Fruit fly (Drosophila melanogaster) whole organism, embryonic: Measurements from ENCODE around the gene CG3902.

Experiments used
- Atf3 ChIP-seq: fragments of 200-800 bp; sonication (Bioruptor generic); optimal IDR thresholded peaks from 3 replicates; lab custom pipeline; 2016; ENCODE audit warnings: missing biosample characterization, missing genetic modification characterization
- Atf6 ChIP-seq: fragments of 200-800 bp; sonication (Bioruptor generic); IDR thresholded peaks from 2 replicates; pipeline ENCODE4 v1.3.6; 2022; ENCODE audit warnings: missing biosample characterization, missing genetic modification characterization
- CG10147 ChIP-seq: fragments of 200-800 bp; sonication (Bioruptor generic); optimal IDR thresholded peaks from 2 replicates; lab custom pipeline; 2019; ENCODE audit warnings: missing biosample characterization, mild to moderate bottlenecking, missing genetic modification characterization, moderate library complexity
- CG10366 ChIP-seq: fragments of 200-800 bp; sonication (Bioruptor generic); IDR thresholded peaks from 2 replicates; pipeline ENCODE4 v1.3.6; 2022; ENCODE audit warnings: missing biosample characterization, missing genetic modification characterization
- CG13296 ChIP-seq: fragments of 200-800 bp; sonication (Bioruptor generic); optimal IDR thresholded peaks from 3 replicates; lab custom pipeline; 2018; ENCODE audit warnings: missing biosample characterization, mild to moderate bottlenecking, missing genetic modification characterization
- CG14050 ChIP-seq: fragments of 200-800 bp; sonication (Bioruptor generic); IDR thresholded peaks from 3 replicates; pipeline ENCODE4 v1.3.6; 2022; ENCODE audit warnings: missing biosample characterization, missing genetic modification characterization
- CG14965 ChIP-seq: fragments of 200-800 bp; sonication (Bioruptor generic); optimal IDR thresholded peaks from 2 replicates; lab custom pipeline; 2016; ENCODE audit warnings: missing biosample characterization, missing genetic modification characterization, borderline replicate concordance
- CG16863 ChIP-seq: fragments of 200-800 bp; sonication (Bioruptor generic); optimal IDR thresholded peaks from 3 replicates; lab custom pipeline; 2016; ENCODE audit warnings: missing biosample characterization, missing genetic modification characterization
- CG18011 ChIP-seq: fragments of 200-800 bp; sonication (Bioruptor generic); optimal IDR thresholded peaks from 2 replicates; lab custom pipeline; 2017; ENCODE audit warnings: missing biosample characterization, missing genetic modification characterization, mild to moderate bottlenecking, moderate library complexity, missing genotype
- CG34376 ChIP-seq: fragments of 200-800 bp; sonication (Bioruptor generic); optimal IDR thresholded peaks from 2 replicates; lab custom pipeline; 2018; ENCODE audit warnings: missing biosample characterization, mild to moderate bottlenecking, missing genetic modification characterization
- CG5953 ChIP-seq: fragments of 200-800 bp; sonication (Bioruptor generic); IDR thresholded peaks from 2 replicates; pipeline ENCODE4 v1.3.6; 2022; ENCODE audit warnings: missing biosample characterization, missing genetic modification characterization
- CG7839 ChIP-seq: fragments of 200-800 bp; sonication (Bioruptor generic); optimal IDR thresholded peaks from 3 replicates; lab custom pipeline; 2018; ENCODE audit warnings: missing biosample characterization, mild to moderate bottlenecking, missing genetic modification characterization, moderate library complexity
- CG7963 ChIP-seq: fragments of 200-800 bp; sonication (Bioruptor generic); IDR thresholded peaks from 3 replicates; pipeline ENCODE4 v1.3.6; 2022; ENCODE audit warnings: missing biosample characterization, missing genetic modification characterization; ENCODE audit not compliant: partially characterized antibody
- CG8388 ChIP-seq: fragments of 200-800 bp; sonication (Bioruptor generic); optimal IDR thresholded peaks from 2 replicates; lab custom pipeline; 2019; ENCODE audit warnings: missing biosample characterization, mild to moderate bottlenecking, missing genetic modification characterization, moderate library complexity
- CG8924 ChIP-seq: fragments of 200-800 bp; optimal IDR thresholded peaks from 3 replicates; lab custom pipeline; 2019; ENCODE audit warnings: missing biosample characterization, mild to moderate bottlenecking, missing genetic modification characterization, moderate library complexity
- CG9215 ChIP-seq: fragments of 200-800 bp; sonication (Bioruptor generic); IDR thresholded peaks from 2 replicates; pipeline ENCODE4 v1.3.6; 2022; ENCODE audit warnings: missing biosample characterization, missing genetic modification characterization
- Chrac-16 ChIP-seq: fragments of 200-800 bp; sonication (Bioruptor generic); optimal IDR thresholded peaks from 3 replicates; lab custom pipeline; 2016; ENCODE audit warnings: missing biosample characterization, missing genetic modification characterization
- Fer1 ChIP-seq: fragments of 200-800 bp; sonication (Bioruptor generic); optimal IDR thresholded peaks from 2 replicates; lab custom pipeline; 2017; ENCODE audit warnings: missing biosample characterization, mild to moderate bottlenecking, missing genetic modification characterization
- Gug ChIP-seq: fragments of 200-800 bp; sonication (Bioruptor generic); IDR thresholded peaks from 4 replicates; pipeline ENCODE4 v1.3.6; 2022; ENCODE audit warnings: missing biosample characterization, missing genetic modification characterization
- Jarid2 ChIP-seq: fragments of 200-800 bp; sonication (Bioruptor generic); optimal IDR thresholded peaks from 3 replicates; lab custom pipeline; 2017; ENCODE audit warnings: mild to moderate bottlenecking, missing biosample characterization, missing genetic modification reagents, missing genetic modification characterization
- NC2β ChIP-seq: fragments of 200-800 bp; sonication (Bioruptor generic); optimal IDR thresholded peaks from 2 replicates; lab custom pipeline; 2016; ENCODE audit warnings: missing biosample characterization, missing genetic modification characterization
- Nf-YB ChIP-seq: fragments of 200-800 bp; sonication (Bioruptor generic); optimal IDR thresholded peaks from 3 replicates; lab custom pipeline; 2019; ENCODE audit warnings: missing biosample characterization, mild to moderate bottlenecking, missing genetic modification characterization, moderate library complexity
- Nf-YC ChIP-seq: fragments of 200-800 bp; optimal IDR thresholded peaks from 3 replicates; lab custom pipeline; 2019; ENCODE audit warnings: missing biosample characterization, mild to moderate bottlenecking, missing genetic modification characterization, moderate library complexity
- NfI ChIP-seq: fragments of 200-800 bp; sonication (Bioruptor generic); optimal IDR thresholded peaks from 3 replicates; lab custom pipeline; 2018; ENCODE audit warnings: missing biosample characterization, mild to moderate bottlenecking, missing genetic modification characterization, moderate library complexity
- Oli ChIP-seq: fragments of 200-800 bp; sonication (Bioruptor generic); optimal IDR thresholded peaks from 2 replicates; lab custom pipeline; 2018; ENCODE audit warnings: missing biosample characterization, mild to moderate bottlenecking, missing genetic modification characterization, moderate library complexity
- Opbp ChIP-seq: fragments of 200-800 bp; sonication (Bioruptor generic); IDR thresholded peaks from 3 replicates; pipeline ENCODE4 v1.3.6; 2022; ENCODE audit warnings: missing biosample characterization, missing genetic modification characterization; ENCODE audit not compliant: partially characterized antibody
- Ravus ChIP-seq: fragments of 200-800 bp; sonication (Bioruptor generic); IDR thresholded peaks from 2 replicates; pipeline ENCODE4 v1.3.6; 2022; ENCODE audit warnings: missing biosample characterization, missing genetic modification characterization
- Sry-δ ChIP-seq: fragments of 200-800 bp; sonication (Bioruptor generic); optimal IDR thresholded peaks from 2 replicates; lab custom pipeline; 2016; ENCODE audit warnings: missing biosample characterization, missing genetic modification characterization
- Vsx1 ChIP-seq: fragments of 200-800 bp; sonication (Bioruptor generic); optimal IDR thresholded peaks from 2 replicates; lab custom pipeline; 2017; ENCODE audit warnings: missing biosample characterization, mild to moderate bottlenecking, missing genetic modification characterization, missing genetic modification reagents
- bigmax ChIP-seq: fragments of 200-800 bp; sonication (Bioruptor generic); optimal IDR thresholded peaks from 2 replicates; lab custom pipeline; 2018; ENCODE audit warnings: missing biosample characterization, mild to moderate bottlenecking, missing genetic modification characterization
- croc ChIP-seq: fragments of 200-800 bp; sonication (Bioruptor generic); conservative IDR thresholded peaks from 3 replicates; pipeline ENCODE4 v1.3.6; 2022; ENCODE audit warnings: missing biosample characterization, missing genetic modification characterization
- disco-r ChIP-seq: fragments of 200-800 bp; sonication (Bioruptor generic); optimal IDR thresholded peaks from 2 replicates; lab custom pipeline; 2016; ENCODE audit warnings: missing biosample characterization, missing genetic modification characterization
- ewg ChIP-seq: fragments of 200-800 bp; sonication (Bioruptor generic); optimal IDR thresholded peaks from 3 replicates; lab custom pipeline; 2017; ENCODE audit warnings: mild to moderate bottlenecking, missing biosample characterization, missing genetic modification reagents, missing genetic modification characterization
- ftz-f1 ChIP-seq: fragments of 200-800 bp; sonication (Bioruptor generic); optimal IDR thresholded peaks from 2 replicates; lab custom pipeline; 2016; ENCODE audit warnings: missing biosample characterization, missing genetic modification characterization
- gcm2 ChIP-seq: fragments of 200-800 bp; sonication (Bioruptor generic); optimal IDR thresholded peaks from 2 replicates; lab custom pipeline; 2016; ENCODE audit warnings: missing biosample characterization, missing genetic modification characterization
- gfzf ChIP-seq: fragments of 200-800 bp; sonication (Bioruptor generic); optimal IDR thresholded peaks from 2 replicates; lab custom pipeline; 2016; ENCODE audit warnings: missing biosample characterization, mild to moderate bottlenecking, missing genetic modification characterization, moderate library complexity
- hb ChIP-seq: fragments of 200-800 bp; sonication (Bioruptor generic); IDR thresholded peaks from 3 replicates; pipeline ENCODE4 v1.3.6; 2022; ENCODE audit warnings: missing biosample characterization, missing genetic modification characterization; ENCODE audit not compliant: partially characterized antibody
- inv ChIP-seq: fragments of 200-800 bp; sonication (Bioruptor generic); IDR thresholded peaks from 2 replicates; pipeline ENCODE4 v1.3.6; 2022; ENCODE audit warnings: missing biosample characterization, missing genetic modification characterization; ENCODE audit not compliant: partially characterized antibody
- kay ChIP-seq: fragments of 200-800 bp; sonication (Bioruptor generic); optimal IDR thresholded peaks from 2 replicates; lab custom pipeline; 2016; ENCODE audit warnings: missing biosample characterization, missing genetic modification characterization
- lab ChIP-seq: fragments of 200-800 bp; sonication (Bioruptor generic); optimal IDR thresholded peaks from 3 replicates; lab custom pipeline; 2017; ENCODE audit warnings: missing biosample characterization, missing genetic modification characterization, mild to moderate bottlenecking, moderate library complexity, missing genetic modification reagents
- lilli ChIP-seq: fragments of 200-800 bp; sonication (Bioruptor generic); optimal IDR thresholded peaks from 3 replicates; lab custom pipeline; 2016; ENCODE audit warnings: missing biosample characterization, missing genetic modification characterization
- maf-S ChIP-seq: fragments of 200-800 bp; sonication (Bioruptor generic); optimal IDR thresholded peaks from 2 replicates; lab custom pipeline; 2016; ENCODE audit warnings: missing biosample characterization, missing genetic modification characterization
- nerfin-1 ChIP-seq: fragments of 200-800 bp; sonication (Bioruptor generic); optimal IDR thresholded peaks from 3 replicates; lab custom pipeline; 2019; ENCODE audit warnings: missing biosample characterization, mild to moderate bottlenecking, missing genetic modification characterization, moderate library complexity
- nom ChIP-seq: fragments of 200-800 bp; sonication (Bioruptor generic); optimal IDR thresholded peaks from 2 replicates; lab custom pipeline; 2017; ENCODE audit warnings: missing biosample characterization, missing genetic modification characterization, mild to moderate bottlenecking, moderate library complexity, missing genetic modification reagents
- oc ChIP-seq: fragments of 200-800 bp; sonication (Bioruptor generic); optimal IDR thresholded peaks from 2 replicates; lab custom pipeline; 2018; ENCODE audit warnings: missing biosample characterization, mild to moderate bottlenecking, missing genetic modification characterization, moderate library complexity
- odd ChIP-seq: fragments of 200-800 bp; sonication (Bioruptor generic); optimal IDR thresholded peaks from 2 replicates; lab custom pipeline; 2017; ENCODE audit warnings: missing biosample characterization, mild to moderate bottlenecking, missing genetic modification characterization
- tna ChIP-seq: fragments of 200-800 bp; sonication (Bioruptor generic); IDR thresholded peaks from 2 replicates; pipeline ENCODE4 v1.3.6; 2022; ENCODE audit warnings: missing biosample characterization, missing genetic modification characterization; ENCODE audit not compliant: partially characterized antibody
- unc-4 ChIP-seq: fragments of 200-800 bp; sonication (Bioruptor generic); IDR thresholded peaks from 2 replicates; pipeline ENCODE4 v1.3.6; 2022; ENCODE audit warnings: missing biosample characterization, missing genetic modification characterization; ENCODE audit not compliant: partially characterized antibody
- yki ChIP-seq: fragments of >200 bp; optimal IDR thresholded peaks from 3 replicates; lab custom pipeline; 2018

CG3902 gene

DNA sequence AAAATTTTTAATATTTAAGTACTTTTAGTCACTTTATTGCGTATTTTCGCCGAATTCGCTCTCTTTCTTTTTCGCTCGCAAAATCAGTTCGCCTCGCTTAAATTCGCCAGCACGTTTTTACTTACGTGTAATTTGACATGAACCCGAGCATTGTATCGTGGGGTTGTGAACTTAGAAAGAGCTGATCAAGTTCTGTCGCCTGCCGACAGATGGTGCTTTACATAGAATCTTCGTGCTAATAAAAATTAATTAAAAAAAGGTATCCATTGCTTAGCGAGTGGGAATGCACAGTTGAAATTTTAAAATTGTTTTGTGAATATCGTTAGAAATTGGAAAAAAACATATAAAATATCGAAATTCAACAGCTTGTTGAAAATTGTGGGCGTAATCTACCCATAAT lies 49.7 kb downstream of the CG3902 start (continued):
- TF ChIP-seq ftz-f1 (GFP tag; lab: Kevin White, UChicago) (peak; percentile 83), tna (GFP tag; lab: Robert Waterston, UW) (no peak), Sry-δ (GFP tag; lab: Kevin White, UChicago) (peak; percentile 38), hb (GFP tag; lab: Robert Waterston, UW) (no peak), Fer1 (peak; percentile 88), nom (GFP tag; lab: Kevin White, UChicago) (no peak), Nf-YC (tag; lab: Kevin White, UChicago) (peak; percentile 52), CG16863 (GFP tag; lab: Kevin White, UChicago) (peak; percentile 74), lilli (GFP tag; lab: Kevin White, UChicago) (peak; percentile 72), CG14965 (GFP tag; lab: Kevin White, UChicago) (peak; percentile 99), CG8924 (tag; lab: Kevin White, UChicago) (peak; percentile 27), Jarid2 (GFP tag; lab: Kevin White, UChicago) (peak; percentile 65), oc (tag; lab: Kevin White, UChicago) (peak; percentile 30), CG18011 (peak; percentile 15), kay (no peak), CG7963 (GFP tag; lab: Robert Waterston, UW) (no peak), CG14050 (GFP tag; lab: Robert Waterston, UW) (0 out of 3 replicates have a peak, but pooled peaks have one; percentile 42), yki (no peak), nerfin-1 (tag; lab: Kevin White, UChicago) (peak; percentile 62), CG13296 (peak; percentile 67), lab (GFP tag; lab: Kevin White, UChicago) (no peak), unc-4 (no peak), gcm2 (GFP tag; lab: Kevin White, UChicago) (peak; percentile 21), Oli (tag; lab: Kevin White, UChicago) (peak; percentile 53), Chrac-16 (GFP tag; lab: Kevin White, UChicago) (peak; percentile 67), croc (GFP tag; lab: Robert Waterston, UW) (0 out of 3 replicates have a peak, but pooled peaks have one; percentile 11), CG9215 (GFP tag; lab: Robert Waterston, UW) (no peak), CG8388 (GFP tag; lab: Kevin White, UChicago) (peak; percentile 38), Ravus (GFP tag; lab: Robert Waterston, UW) (no peak), CG10147 (peak; percentile 48), Atf3 (no peak), inv (GFP tag; lab: Robert Waterston, UW) (no peak; the same call in 1 of the 2 replicates), gfzf (GFP tag; lab: Kevin White, UChicago) (peak; percentile 7), CG7839 (no peak), Opbp (GFP tag; lab: Robert Waterston, UW) (no peak), Nf-YB (GFP tag; lab: Kevin White, UChicago) (peak; percentile 46), bigmax (GFP tag; lab: Kevin White, UChicago) (no peak), maf-S (GFP tag; lab: Kevin White, UChicago) (peak; percentile 58), odd (peak; percentile 50), CG10366 (no peak; the same call in 1 of the 2 replicates), Atf6 (GFP tag; lab: Robert Waterston, UW) (no peak; the same call in 1 of the 2 replicates), CG5953 (GFP tag; lab: Robert Waterston, UW) (no peak), ewg (GFP tag; lab: Kevin White, UChicago) (peak; percentile 62), NC2β (GFP tag; lab: Kevin White, UChicago) (peak; percentile 63), NfI (GFP tag; lab: Kevin White, UChicago) (no peak), disco-r (GFP tag; lab: Kevin White, UChicago) (peak; percentile 67), CG34376 (GFP tag; lab: Kevin White, UChicago) (peak; percentile 8), Vsx1 (GFP tag; lab: Kevin White, UChicago) (peak; percentile 61), Gug (GFP tag; lab: Robert Waterston, UW) (no peak; the same call in 3 of the 4 replicates)
